Fruit fly (Drosophila melanogaster) whole organism, adult: ENCODE measurements around the gene Ns1.

Experiments
- CG14711 ChIP-seq: fragments of 200-800 bp; sonication (Bioruptor generic); optimal IDR thresholded peaks from 2 replicates; lab custom pipeline; 2018; ENCODE audit warnings: missing biosample characterization, mild to moderate bottlenecking, missing genetic modification characterization, moderate library complexity
- CG7045 ChIP-seq: fragments of 200-800 bp; sonication (Bioruptor generic); optimal IDR thresholded peaks from 2 replicates; lab custom pipeline; 2017; ENCODE audit warnings: missing biosample characterization, mild to moderate bottlenecking, missing genetic modification characterization
- CG7101 ChIP-seq: fragments of 200-800 bp; sonication (Bioruptor generic); optimal IDR thresholded peaks from 2 replicates; lab custom pipeline; 2018; ENCODE audit warnings: missing biosample characterization, mild to moderate bottlenecking, missing genetic modification characterization, moderate library complexity
- Hr96 ChIP-seq: fragments of 200-800 bp; sonication (Bioruptor generic); optimal IDR thresholded peaks from 2 replicates; lab custom pipeline; 2016; ENCODE audit warnings: missing biosample characterization, missing genetic modification characterization
- bab1 ChIP-seq: fragments of 200-800 bp; sonication (Bioruptor generic); optimal IDR thresholded peaks from 3 replicates; lab custom pipeline; 2019; ENCODE audit warnings: missing biosample characterization, mild to moderate bottlenecking, missing genetic modification characterization, moderate library complexity
- cic ChIP-seq: fragments of 200-800 bp; sonication (Bioruptor generic); optimal IDR thresholded peaks from 2 replicates; lab custom pipeline; 2017; ENCODE audit warnings: missing biosample characterization, mild to moderate bottlenecking, missing genetic modification characterization, moderate library complexity
- cnc ChIP-seq, 2 experiments: fragments of >200 bp; optimal IDR thresholded peaks; 2 replicates each; lab custom pipeline; 2017
- kay ChIP-seq: fragments of 200-800 bp; sonication (Bioruptor generic); peaks from one replicate; lab custom pipeline; 2016; ENCODE audit warnings: missing biosample characterization, missing genetic modification characterization, borderline replicate concordance
- tj ChIP-seq: fragments of 200-800 bp; sonication (Bioruptor generic); optimal IDR thresholded peaks from 3 replicates; lab custom pipeline; 2017; ENCODE audit warnings: missing biosample characterization, mild to moderate bottlenecking, missing genetic modification characterization, moderate library complexity
- toe ChIP-seq: fragments of 200-800 bp; sonication (Bioruptor generic); optimal IDR thresholded peaks from 2 replicates; lab custom pipeline; 2016; ENCODE audit warnings: missing biosample characterization, missing genetic modification characterization

dm6 chr3R:17042838-17043569, 29.5 kb downstream of the Ns1 start, which contains the start of the genes bdwf and Patr-1:
- no peak for TF ChIP-seq bab1
- peak; percentile 38 for TF ChIP-seq kay (GFP tag; lab: Kevin White, UChicago)
- TF ChIP-seq toe (GFP tag; lab: Kevin White, UChicago): no peak
- TF ChIP-seq cic (GFP tag; lab: Kevin White, UChicago): no peak
- no peak for TF ChIP-seq Hr96 (GFP tag; lab: Kevin White, UChicago)
- no peak for TF ChIP-seq CG7101 (tag; lab: Kevin White, UChicago)
- TF ChIP-seq CG7045 (GFP tag; lab: Kevin White, UChicago): no peak
- peak; percentile 2 for TF ChIP-seq CG14711 (tag; lab: Kevin White, UChicago)
- TF ChIP-seq cnc (optimal IDR thresholded peaks at IDR 0.05; lab: Kevin White, UChicago): no peak
- TF ChIP-seq tj: peak; percentile 95
